Worm (Caenorhabditis elegans): Measurements from ENCODE around the gene pnp-1.
A peak's percentile ranks its signal among the peaks of the same experiment; 100 is the strongest.

- TF ChIP-seq mab-5 (tag; optimal IDR thresholded peaks at IDR 0.05) (no peak), elt-3 (tag; optimal IDR thresholded peaks at IDR 0.05) (no peak), R02D3.7 (tag; optimal IDR thresholded peaks at IDR 0.05) (no peak), skn-1 (tag; optimal IDR thresholded peaks at IDR 0.05) (no peak), nhr-23 (tag; optimal IDR thresholded peaks at IDR 0.05) (no peak), ztf-11 (tag; optimal IDR thresholded peaks at IDR 0.05) (no peak), ceh-82 (tag; optimal IDR thresholded peaks at IDR 0.05) (no peak), nhr-11 (tag; optimal IDR thresholded peaks at IDR 0.05) (no peak), lin-39 (tag; optimal IDR thresholded peaks at IDR 0.05) (no peak), ama-1 (optimal IDR thresholded peaks at IDR 0.05) (no peak), egl-27 (tag; optimal IDR thresholded peaks at IDR 0.05) (peak; percentile 33), mdl-1 (tag; optimal IDR thresholded peaks at IDR 0.05) (no peak), nhr-237 (tag; optimal IDR thresholded peaks at IDR 0.05) (no peak), lin-13 (GFP tag; optimal IDR thresholded peaks at IDR 0.05) (no peak)
These were observed 28.5 kb upstream of the pnp-1 start, which contains the start of gene col-101 for ce11 chrIV:326564-327070.

Data from whole organism, L2 larva.